Worm (Caenorhabditis elegans) whole organism, L2 larva: ENCODE results near the gene C09G12.17.

Experiments used
- ZK546.5 ChIP-seq: sonication (generic microtip); optimal IDR thresholded peaks from 2 replicates; lab custom pipeline; 2017; ENCODE audit warnings: missing biosample characterization, missing genetic modification characterization
- blmp-1 ChIP-seq: sonication (generic microtip); optimal IDR thresholded peaks from 2 replicates; lab custom pipeline; 2017; ENCODE audit warnings: missing genetic modification characterization, mild to moderate bottlenecking, missing compliant biosample characterization, antibody characterized with exemption, moderate library complexity; ENCODE audit not compliant: insufficient read depth
- elt-1 ChIP-seq: fragments of 150-350 bp; optimal IDR thresholded peaks from 2 replicates; lab custom pipeline; 2014; ENCODE audit warnings: missing biosample characterization, missing genetic modification characterization
- nhr-23 ChIP-seq: fragments of 150-350 bp; optimal IDR thresholded peaks from 2 replicates; lab custom pipeline; 2014; ENCODE audit warnings: missing biosample characterization, missing genetic modification reagents, missing genetic modification characterization
- nhr-6 ChIP-seq: fragments of 150-350 bp; optimal IDR thresholded peaks from 2 replicates; lab custom pipeline; 2014; ENCODE audit warnings: missing biosample characterization, missing genetic modification characterization
- snpc-4 ChIP-seq: fragments of 150-350 bp; optimal IDR thresholded peaks from 2 replicates; lab custom pipeline; 2014; ENCODE audit warnings: missing biosample characterization, missing genetic modification characterization
- ztf-11 ChIP-seq: sonication (generic microtip); optimal IDR thresholded peaks from 2 replicates; lab custom pipeline; 2017; ENCODE audit warnings: missing biosample characterization, missing genetic modification characterization

- no peak for TF ChIP-seq ZK546.5 (tag; lab: Kevin White, UChicago)
- TF ChIP-seq elt-1 (tag; lab: Kevin White, UChicago): no peak
- no peak for TF ChIP-seq nhr-23 (tag; lab: Kevin White, UChicago)
- no peak for TF ChIP-seq nhr-6
- no peak for TF ChIP-seq snpc-4 (tag; lab: Kevin White, UChicago)
- TF ChIP-seq ztf-11 (tag; lab: Kevin White, UChicago): no peak
- no peak for TF ChIP-seq blmp-1
Observed at ce11 chrIV:3526831-3527404, 30.7 kb upstream of the C09G12.17 start, which contains the start of gene M57.2.
